Worm (Caenorhabditis elegans): Measurements from ENCODE around the gene srlf-31.

DNA sequence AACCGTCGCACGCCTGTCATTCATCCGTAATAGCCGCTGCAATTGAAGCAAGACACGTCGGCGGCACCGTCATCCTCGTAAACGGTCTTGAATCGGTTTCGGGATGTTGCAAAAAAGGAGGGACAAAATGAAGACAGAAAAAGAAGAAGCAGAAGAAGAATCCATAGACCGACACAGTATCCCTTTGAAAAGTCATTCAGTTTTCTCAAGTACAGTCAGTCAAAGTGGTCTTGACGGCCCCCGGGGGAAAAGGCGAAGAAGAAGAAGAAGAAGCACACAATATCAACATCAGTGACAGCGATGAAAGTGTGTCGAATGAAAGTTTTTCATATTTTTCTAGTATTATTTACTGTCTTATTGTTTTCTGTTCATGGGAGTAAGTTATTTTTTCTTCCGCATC is 44.7 kb downstream of the srlf-31 start, which contains the start of gene cutl-27:
- TF ChIP-seq ztf-11 (tag; optimal IDR thresholded peaks at IDR 0.05), result no peak
- no peak for TF ChIP-seq zag-1 (tag; optimal IDR thresholded peaks at IDR 0.05)
- TF ChIP-seq blmp-1 (tag; optimal IDR thresholded peaks at IDR 0.05; ENCODE audit: insufficient read depth), result no peak
- TF ChIP-seq skn-1 (tag; optimal IDR thresholded peaks at IDR 0.05), result no peak
- TF ChIP-seq nhr-12 (tag; optimal IDR thresholded peaks at IDR 0.05), result no peak
- TF ChIP-seq mab-5 (tag; optimal IDR thresholded peaks at IDR 0.05), result no peak
- no peak for TF ChIP-seq lsy-2 (tag; optimal IDR thresholded peaks at IDR 0.05)
- no peak for TF ChIP-seq ztf-4 (tag; optimal IDR thresholded peaks at IDR 0.05)
- TF ChIP-seq unc-39 (tag; optimal IDR thresholded peaks at IDR 0.05), result no peak
- TF ChIP-seq egl-27 (tag; optimal IDR thresholded peaks at IDR 0.05), result no peak

All from whole organism, L2 larva.